Worm (Caenorhabditis elegans): ENCODE data around the gene ZK177.9.

DNA sequence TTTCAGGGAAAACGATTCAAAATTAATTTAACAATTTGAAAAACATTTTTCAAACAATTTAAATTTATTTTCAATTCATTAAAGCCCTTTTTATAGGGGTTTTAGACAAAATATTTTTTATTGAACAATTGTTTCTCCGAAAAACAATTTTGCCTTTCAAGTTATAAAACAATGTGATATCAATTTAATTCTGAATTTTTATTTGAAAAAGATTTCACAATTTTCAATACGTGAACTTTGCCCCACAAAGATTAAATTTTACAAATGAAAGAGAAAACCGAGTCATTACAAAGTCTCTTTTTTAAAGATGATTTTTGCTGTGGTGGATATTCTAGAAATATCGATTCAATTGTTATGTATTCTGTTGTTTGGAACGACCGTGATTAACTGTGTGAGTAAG lies 1.4 kb upstream of the ZK177.9 start, which contains the start of gene ZK177.2:
- TF ChIP-seq nhr-90 (tag; optimal IDR thresholded peaks at IDR 0.05; ENCODE audit: poor library complexity) (no peak), mdl-1 (tag; optimal IDR thresholded peaks at IDR 0.05) (no peak), nhr-76 (tag; optimal IDR thresholded peaks at IDR 0.05) (no peak), ceh-63 (GFP tag; optimal IDR thresholded peaks at IDR 0.05) (no peak), elt-3 (tag; optimal IDR thresholded peaks at IDR 0.05) (no peak), ceh-82 (tag; optimal IDR thresholded peaks at IDR 0.05) (no peak), nhr-237 (tag; optimal IDR thresholded peaks at IDR 0.05) (no peak), zag-1 (tag; optimal IDR thresholded peaks at IDR 0.05) (no peak), tbx-2 (tag; optimal IDR thresholded peaks at IDR 0.05) (no peak), egl-27 (tag; optimal IDR thresholded peaks at IDR 0.05) (no peak), ama-1 (optimal IDR thresholded peaks at IDR 0.05) (no peak), nhr-28 (tag; optimal IDR thresholded peaks at IDR 0.05) (no peak)
